Worm (Caenorhabditis elegans): Measurements from ENCODE around the gene Y73C8C.8.

Y73C8C.8 gene

ce11 chrV:3163143-3163542 lies 49.5 kb upstream of the Y73C8C.8 start (continued):
- no peak for TF ChIP-seq cebp-1 (GFP tag; IDR thresholded peaks at IDR 0.05)
- no peak for TF ChIP-seq cebp-1 (tag; optimal IDR thresholded peaks at IDR 0.05)
- peak; percentile 79 for TF ChIP-seq him-1 (tag; optimal IDR thresholded peaks at IDR 0.05)
- peak; percentile 52 for TF ChIP-seq lin-54 (GFP tag; optimal IDR thresholded peaks at IDR 0.05)
- TF ChIP-seq athp-1 (tag; optimal IDR thresholded peaks at IDR 0.05), result peak; percentile 48
- TF ChIP-seq Y56A3A.18 (GFP tag; IDR thresholded peaks at IDR 0.05), result peak; percentile 62; the same call in 1 of the 2 replicates
- peak; percentile 28 for TF ChIP-seq mes-4 (tag; optimal IDR thresholded peaks at IDR 0.05)
- TF ChIP-seq ama-1 (optimal IDR thresholded peaks at IDR 0.05), result no peak
- TF ChIP-seq ama-1 (GFP tag; optimal IDR thresholded peaks at IDR 0.05), result no peak
- no peak for TF ChIP-seq gei-17 (GFP tag; optimal IDR thresholded peaks at IDR 0.05)
- 0 out of 2 replicates have a peak, but pooled peaks have one; percentile 35 for TF ChIP-seq ztf-28 (GFP tag; IDR thresholded peaks at IDR 0.05)
- TF ChIP-seq K11D2.4 (GFP tag; IDR thresholded peaks at IDR 0.05), result no peak
- TF ChIP-seq bed-2 (GFP tag; IDR thresholded peaks at IDR 0.05), result no peak
- TF ChIP-seq unc-62 (GFP tag; optimal IDR thresholded peaks at IDR 0.05), result no peak
- TF ChIP-seq B0019.2 (GFP tag; conservative IDR thresholded peaks at IDR 0.05), result no peak
- TF ChIP-seq repo-1 (tag; optimal IDR thresholded peaks at IDR 0.05), result no peak
- TF ChIP-seq ztf-6 (GFP tag; IDR thresholded peaks at IDR 0.05), result no peak
- no peak for TF ChIP-seq attf-3 (GFP tag; conservative IDR thresholded peaks at IDR 0.05)
- peak; percentile 63 for TF ChIP-seq D2030.7 (GFP tag; IDR thresholded peaks at IDR 0.05)
- TF ChIP-seq ceh-58 (GFP tag; IDR thresholded peaks at IDR 0.05), result peak; percentile 77; the same call in 1 of the 2 replicates
- TF ChIP-seq F57A8.1 (GFP tag; optimal IDR thresholded peaks at IDR 0.05), result no peak
- TF ChIP-seq attf-5 (GFP tag; optimal IDR thresholded peaks at IDR 0.05), result peak; percentile 29
- peak; percentile 74; the same call in 1 of the 2 replicates for TF ChIP-seq aptf-3 (GFP tag; IDR thresholded peaks at IDR 0.05)
- peak; percentile 1 for TF ChIP-seq snpc-3.4 (tag; optimal IDR thresholded peaks at IDR 0.05)
- TF ChIP-seq atf-7 (tag; optimal IDR thresholded peaks at IDR 0.05), result no peak
- peak; percentile 47 for TF ChIP-seq mxl-1 (tag; optimal IDR thresholded peaks at IDR 0.05)
- no peak for TF ChIP-seq F55B11.4 (tag; optimal IDR thresholded peaks at IDR 0.05; ENCODE audit: borderline replicate concordance, insufficient read depth)
- no peak for TF ChIP-seq nhr-80 (tag; optimal IDR thresholded peaks at IDR 0.05)
- peak; percentile 47 for TF ChIP-seq T07F8.4 (tag; optimal IDR thresholded peaks at IDR 0.05)
- 0 out of 2 replicates have a peak, but pooled peaks have one; percentile 41 for TF ChIP-seq pbrm-1 (GFP tag; IDR thresholded peaks at IDR 0.05)
- no peak for TF ChIP-seq tbx-9 (tag; optimal IDR thresholded peaks at IDR 0.05; ENCODE audit: borderline replicate concordance)
- no peak for TF ChIP-seq F10E7.11 (tag; optimal IDR thresholded peaks at IDR 0.05)
- TF ChIP-seq tbp1 (GFP tag; optimal IDR thresholded peaks at IDR 0.05), result peak; percentile 82
- no peak for TF ChIP-seq nhr-120 (GFP tag; IDR thresholded peaks at IDR 0.05)
- 0 out of 2 replicates have a peak, but pooled peaks have one; percentile 16 for TF ChIP-seq Y95B8A.8 (GFP tag; IDR thresholded peaks at IDR 0.05)
- TF ChIP-seq let-526 (GFP tag; IDR thresholded peaks at IDR 0.05), result no peak
- peak; percentile 74 for TF ChIP-seq nhr-90 (tag; optimal IDR thresholded peaks at IDR 0.05)
- no peak for TF ChIP-seq unc-130 (GFP tag; optimal IDR thresholded peaks at IDR 0.05)
- TF ChIP-seq Y53G8AR.9 (GFP tag; conservative IDR thresholded peaks at IDR 0.05), result 0 out of 2 replicates have a peak, but pooled peaks have one; percentile 68
- peak; percentile 71 for TF ChIP-seq rpc-1 (optimal IDR thresholded peaks at IDR 0.05)
- TF ChIP-seq rpc-1 (tag; optimal IDR thresholded peaks at IDR 0.05), result peak; percentile 95
- TF ChIP-seq B0261.1 (tag; optimal IDR thresholded peaks at IDR 0.05), result peak; percentile 61
- no peak for TF ChIP-seq lin-40 (tag; optimal IDR thresholded peaks at IDR 0.05)
- TF ChIP-seq F33H1.4 (GFP tag; IDR thresholded peaks at IDR 0.05), result peak; percentile 27; the same call in 1 of the 2 replicates
- no peak for TF ChIP-seq F22D6.2 (tag; optimal IDR thresholded peaks at IDR 0.05)
- peak; percentile 27; the same call in 1 of the 2 replicates for TF ChIP-seq madf-8 (GFP tag; conservative IDR thresholded peaks at IDR 0.05)
- peak; percentile 47 for TF ChIP-seq F52B5.7 (tag; optimal IDR thresholded peaks at IDR 0.05)
- peak in 1 of 2 experiments; percentile 64 for TF ChIP-seq rec-8 (tag; optimal IDR thresholded peaks at IDR 0.05)
- no peak for TF ChIP-seq hlh-26 (GFP tag; conservative IDR thresholded peaks at IDR 0.05)
- TF ChIP-seq lin-26 (GFP tag; IDR thresholded peaks at IDR 0.05), result peak; percentile 90

All from whole organism, young adult.